Worm (Caenorhabditis elegans) whole organism, L4 larva: ENCODE data around the gene T28C12.15.

Source experiments
- D1046.2 ChIP-seq: fragments of 200-800 bp; sonication (Bioruptor generic); IDR thresholded peaks from 2 replicates; pipeline ENCODE4 v1.3.6; 2022; ENCODE audit warnings: missing genetic modification characterization, missing compliant biosample characterization
- T20F7.1 ChIP-seq: fragments of 200-800 bp; sonication (Bioruptor generic); optimal IDR thresholded peaks from 2 replicates; lab custom pipeline; 2018; ENCODE audit warnings: mild to moderate bottlenecking, missing genetic modification characterization, missing compliant biosample characterization
- Y48G9A.11 ChIP-seq: fragments of 200-800 bp; sonication (Bioruptor generic); IDR thresholded peaks from 2 replicates; pipeline ENCODE4 v1.3.6; 2022; ENCODE audit warnings: missing genetic modification reagents, missing genetic modification characterization, missing compliant biosample characterization
- ZK546.5 ChIP-seq, 2 experiments: sonication (generic microtip); optimal IDR thresholded peaks; 2 replicates each; lab custom pipeline; 2017; ENCODE audit warnings: missing biosample characterization in 2 of 2, missing genetic modification characterization in 2 of 2
- aha-1 ChIP-seq: fragments of 150-350 bp; peaks from one replicate; lab custom pipeline; 2014; ENCODE audit warnings: missing biosample characterization, missing genetic modification characterization
- aly-2 ChIP-seq: sonication (generic microtip); optimal IDR thresholded peaks from 2 replicates; lab custom pipeline; 2018; ENCODE audit warnings: missing biosample characterization, missing genetic modification characterization
- arid-1 ChIP-seq: fragments of 200-800 bp; sonication (Bioruptor generic); conservative IDR thresholded peaks from 2 replicates; pipeline ENCODE4 v1.3.6; 2022; ENCODE audit warnings: missing genetic modification reagents, missing genetic modification characterization, missing compliant biosample characterization
- ceh-44 ChIP-seq: fragments of 200-800 bp; sonication (Bioruptor generic); IDR thresholded peaks from 2 replicates; pipeline ENCODE4 v1.3.6; 2022; ENCODE audit warnings: missing genetic modification reagents, missing genetic modification characterization, missing compliant biosample characterization
- ceh-62 ChIP-seq: sonication (generic microtip); optimal IDR thresholded peaks from 2 replicates; lab custom pipeline; 2017; ENCODE audit warnings: missing biosample characterization, missing genetic modification characterization
- ces-1 ChIP-seq: fragments of 150-350 bp; sonication (generic microtip); optimal IDR thresholded peaks from 4 replicates; lab custom pipeline; 2014; ENCODE audit warnings: missing biosample characterization, missing genetic modification reagents, missing genetic modification characterization
- daf-12 ChIP-seq: fragments of 150-350 bp; optimal IDR thresholded peaks from 2 replicates; lab custom pipeline; 2014; ENCODE audit warnings: missing biosample characterization, missing genetic modification reagents, missing genetic modification characterization
- fos-1 ChIP-seq: fragments of 150-350 bp; optimal IDR thresholded peaks from 2 replicates; lab custom pipeline; 2014; ENCODE audit warnings: missing biosample characterization, missing genetic modification characterization
- gei-8 ChIP-seq: fragments of 200-800 bp; sonication (Bioruptor generic); optimal IDR thresholded peaks from 2 replicates; lab custom pipeline; 2018; ENCODE audit warnings: mild to moderate bottlenecking, missing genetic modification characterization, missing compliant biosample characterization
- jun-1 ChIP-seq: fragments of 150-350 bp; optimal IDR thresholded peaks from 2 replicates; lab custom pipeline; 2014; ENCODE audit warnings: missing biosample characterization, missing genetic modification reagents, missing genetic modification characterization
- lin-1 ChIP-seq: fragments of 200-800 bp; sonication (Bioruptor generic); IDR thresholded peaks from 2 replicates; pipeline ENCODE4 v1.3.6; 2022; ENCODE audit warnings: missing genetic modification reagents, missing genetic modification characterization, missing compliant biosample characterization
- lin-13 ChIP-seq: fragments of 150-350 bp; optimal IDR thresholded peaks from 2 replicates; lab custom pipeline; 2014; ENCODE audit warnings: missing biosample characterization, missing genetic modification reagents, missing genetic modification characterization
- lin-15B ChIP-seq: fragments of 150-350 bp; sonication (generic microtip); optimal IDR thresholded peaks from 3 replicates; lab custom pipeline; 2014; ENCODE audit warnings: missing biosample characterization, missing genetic modification characterization
- lin-38 ChIP-seq: fragments of 200-800 bp; sonication (Bioruptor generic); IDR thresholded peaks from 2 replicates; pipeline ENCODE4 v1.3.6; 2022; ENCODE audit warnings: missing genetic modification reagents, missing genetic modification characterization, missing compliant biosample characterization
- lir-3 ChIP-seq: sonication (generic microtip); optimal IDR thresholded peaks from 2 replicates; lab custom pipeline; 2016; ENCODE audit warnings: mild to moderate bottlenecking, missing genetic modification characterization, missing compliant biosample characterization
- madf-5 ChIP-seq, 2 experiments: fragments of 200-800 bp; sonication (Bioruptor generic); IDR thresholded peaks; 2 replicates each; pipeline ENCODE4 v1.3.6; 2022; ENCODE audit warnings: missing compliant biosample characterization in 2 of 2, missing genetic modification characterization in 2 of 2
- madf-9 ChIP-seq: fragments of 200-800 bp; sonication (Bioruptor generic); conservative IDR thresholded peaks from 2 replicates; pipeline ENCODE4 v1.3.6; 2022; ENCODE audit warnings: missing genetic modification reagents, missing genetic modification characterization, missing compliant biosample characterization
- mes-2 ChIP-seq: sonication (generic microtip); optimal IDR thresholded peaks from 2 replicates; lab custom pipeline; 2016; ENCODE audit warnings: missing genotype, mild to moderate bottlenecking, missing genetic modification characterization, missing compliant biosample characterization; ENCODE audit not compliant: poor library complexity, severe bottlenecking
- mxl-2 ChIP-seq: fragments of 200-800 bp; sonication (Bioruptor generic); conservative IDR thresholded peaks from 2 replicates; pipeline ENCODE4 v1.3.6; 2022; ENCODE audit warnings: missing genetic modification reagents, missing genetic modification characterization, missing compliant biosample characterization
- nhr-10 ChIP-seq: fragments of 150-350 bp; optimal IDR thresholded peaks from 2 replicates; lab custom pipeline; 2014; ENCODE audit warnings: missing biosample characterization, missing genetic modification characterization
- nhr-102 ChIP-seq: sonication (generic microtip); optimal IDR thresholded peaks from 2 replicates; lab custom pipeline; 2016; ENCODE audit warnings: mild to moderate bottlenecking, missing genetic modification characterization, moderate library complexity, missing compliant biosample characterization
- nhr-11 ChIP-seq: fragments of 150-350 bp; optimal IDR thresholded peaks from 2 replicates; lab custom pipeline; 2014; ENCODE audit warnings: missing biosample characterization, missing genetic modification characterization
- nhr-237 ChIP-seq: sonication (generic microtip); optimal IDR thresholded peaks from 2 replicates; lab custom pipeline; 2017; ENCODE audit warnings: missing biosample characterization, missing genetic modification characterization
- nhr-25 ChIP-seq: sonication (generic microtip); optimal IDR thresholded peaks from 2 replicates; lab custom pipeline; 2017; ENCODE audit warnings: missing genetic modification characterization, mild to moderate bottlenecking, missing compliant biosample characterization, antibody characterized with exemption, moderate library complexity, borderline replicate concordance; ENCODE audit not compliant: insufficient read depth
- nhr-28 ChIP-seq: fragments of 150-350 bp; optimal IDR thresholded peaks from 2 replicates; lab custom pipeline; 2014; ENCODE audit warnings: missing biosample characterization, missing genetic modification characterization
- nhr-48 ChIP-seq: sonication (generic microtip); optimal IDR thresholded peaks from 2 replicates; lab custom pipeline; 2016; ENCODE audit warnings: mild to moderate bottlenecking, missing genetic modification characterization, missing compliant biosample characterization
- sdz-12 ChIP-seq: fragments of 200-800 bp; sonication (Bioruptor generic); optimal IDR thresholded peaks from 2 replicates; lab custom pipeline; 2018; ENCODE audit warnings: mild to moderate bottlenecking, missing genetic modification characterization, missing compliant biosample characterization
- snpc-1.2 ChIP-seq: fragments of 200-800 bp; sonication (Bioruptor generic); IDR thresholded peaks from 2 replicates; pipeline ENCODE4 v1.3.6; 2022; ENCODE audit warnings: missing genetic modification reagents, missing genetic modification characterization, missing compliant biosample characterization
- snpc-4 ChIP-seq: fragments of 150-350 bp; optimal IDR thresholded peaks from 2 replicates; lab custom pipeline; 2014; ENCODE audit warnings: missing biosample characterization, missing genetic modification characterization
- tra-1 ChIP-seq: fragments of 200-800 bp; sonication (Bioruptor generic); IDR thresholded peaks from 2 replicates; pipeline ENCODE4 v1.3.6; 2022; ENCODE audit warnings: missing genetic modification reagents, missing genetic modification characterization, missing compliant biosample characterization
- unc-130 ChIP-seq: sonication (generic microtip); optimal IDR thresholded peaks from 2 replicates; lab custom pipeline; 2016; ENCODE audit warnings: missing genetic modification reagents, missing genetic modification characterization, missing compliant biosample characterization
- unc-62 ChIP-seq, 3 experiments: fragments of 150-350 bp in 1 of 3; sonication (generic microtip); optimal IDR thresholded peaks in 2 of 3; peaks in 1 of 3; 1 replicate in 1 of 3; 2 replicates in 2 of 3; lab custom pipeline; 2014 to 2017; ENCODE audit warnings: missing biosample characterization in 3 of 3, missing genetic modification characterization in 3 of 3, missing genetic modification reagents in 3 of 3, missing genotype in 1 of 3
- zfp-3 ChIP-seq: fragments of 200-800 bp; sonication (Bioruptor generic); conservative IDR thresholded peaks from 2 replicates; pipeline ENCODE4 v1.3.6; 2022; ENCODE audit warnings: missing genetic modification reagents, missing genetic modification characterization, missing compliant biosample characterization
- zip-11 ChIP-seq: fragments of 200-800 bp; sonication (Bioruptor generic); IDR thresholded peaks from 2 replicates; pipeline ENCODE4 v1.3.6; 2022; ENCODE audit warnings: missing genetic modification characterization, missing compliant biosample characterization
- ztf-7 ChIP-seq: fragments of 150-350 bp; optimal IDR thresholded peaks from 2 replicates; lab custom pipeline; 2014; ENCODE audit warnings: missing biosample characterization, missing genetic modification characterization

Gene T28C12.15

ce11 chrV:6326980-6327379 is 5.4 kb upstream of the T28C12.15 start, which contains the start of gene fbxa-202:
Gene fbxa-202 (plus strand): TSS chrV:6327280.
- TF ChIP-seq nhr-237 (no peak), aha-1 (tag; lab: Kevin White, UChicago) (no peak), madf-5 (GFP tag; IDR thresholded peaks at IDR 0.05; lab: Robert Waterston, UW) (no peak), daf-12 (tag; lab: Kevin White, UChicago) (no peak), lin-38 (GFP tag; lab: Robert Waterston, UW) (no peak), tra-1 (no peak), unc-130 (GFP tag; lab: Kevin White, UChicago) (no peak), aly-2 (tag; lab: Kevin White, UChicago) (no peak), nhr-10 (no peak), ceh-62 (tag; lab: Kevin White, UChicago) (no peak), lir-3 (tag; lab: Kevin White, UChicago) (no peak), ces-1 (GFP tag; lab: Kevin White, UChicago) (no peak), sdz-12 (GFP tag; lab: Kevin White, UChicago) (no peak), fos-1 (tag; lab: Kevin White, UChicago) (no peak), arid-1 (GFP tag; lab: Robert Waterston, UW) (no peak), snpc-1.2 (GFP tag; lab: Robert Waterston, UW) (no peak), unc-62 (GFP tag; optimal IDR thresholded peaks at IDR 0.05 in 1 of 2; lab: Kevin White, UChicago) (no peak), unc-62 (tag; optimal IDR thresholded peaks at IDR 0.05; lab: Kevin White, UChicago) (no peak), nhr-28 (tag; lab: Kevin White, UChicago) (no peak)

DNA sequence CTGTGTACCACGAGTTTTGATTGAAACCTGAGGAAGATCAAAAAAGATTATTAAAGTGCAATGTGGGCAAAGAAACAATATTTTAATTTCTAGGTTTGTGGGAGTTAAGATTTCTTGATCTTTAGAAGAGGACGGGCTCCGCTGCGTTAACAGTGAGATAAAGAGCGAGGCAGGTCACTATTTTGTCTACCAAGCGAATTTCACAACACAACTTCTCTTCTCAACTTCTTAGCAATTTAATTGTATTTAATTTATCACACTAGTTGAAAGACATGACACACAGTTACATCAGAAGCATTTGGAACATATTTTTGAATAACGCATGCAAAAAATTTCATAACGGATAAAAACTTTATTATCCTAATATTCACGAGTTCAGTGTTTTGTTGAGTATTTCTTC is 4.8 kb upstream of the T28C12.15 start:
- TF ChIP-seq daf-12 (tag; lab: Kevin White, UChicago) (no peak), nhr-48 (no peak), nhr-102 (tag; lab: Kevin White, UChicago) (no peak), nhr-28 (tag; lab: Kevin White, UChicago) (peak; percentile 23), snpc-4 (no peak), Y48G9A.11 (GFP tag; lab: Robert Waterston, UW) (no peak), lin-13 (GFP tag; lab: Kevin White, UChicago) (no peak), zip-11 (GFP tag; lab: Robert Waterston, UW) (no peak), nhr-11 (no peak), aha-1 (tag; lab: Kevin White, UChicago) (no peak), gei-8 (GFP tag; lab: Kevin White, UChicago) (no peak), madf-9 (GFP tag; lab: Robert Waterston, UW) (no peak), mxl-2 (GFP tag; lab: Robert Waterston, UW) (no peak), lin-15B (tag; lab: Kevin White, UChicago) (no peak), ztf-7 (tag; lab: Kevin White, UChicago) (no peak), jun-1 (tag; lab: Kevin White, UChicago) (no peak), zfp-3 (GFP tag; lab: Robert Waterston, UW) (peak; percentile 88), lin-1 (GFP tag; lab: Robert Waterston, UW) (no peak), T20F7.1 (no peak), ZK546.5 (tag; optimal IDR thresholded peaks at IDR 0.05; lab: Kevin White, UChicago) (no peak), ceh-44 (GFP tag; lab: Robert Waterston, UW) (no peak), nhr-25 (tag; lab: Kevin White, UChicago) (peak; percentile 77), mes-2 (tag; lab: Kevin White, UChicago) (no peak), tra-1 (0 out of 2 replicates have a peak, but pooled peaks have one; percentile 57), arid-1 (GFP tag; lab: Robert Waterston, UW) (no peak), D1046.2 (GFP tag; lab: Robert Waterston, UW) (no peak)
